Fruit fly (Drosophila melanogaster) whole organism, adult: Measurements from ENCODE around the gene Scp2.

Experiments
- CG14711 ChIP-seq: fragments of 200-800 bp; sonication (Bioruptor generic); optimal IDR thresholded peaks from 2 replicates; lab custom pipeline; 2018; ENCODE audit warnings: missing biosample characterization, mild to moderate bottlenecking, missing genetic modification characterization, moderate library complexity
- CG1620 ChIP-seq: fragments of 200-800 bp; sonication (Bioruptor generic); optimal IDR thresholded peaks from 2 replicates; lab custom pipeline; 2016; ENCODE audit warnings: missing biosample characterization, missing genetic modification characterization
- CG33017 ChIP-seq: fragments of 200-800 bp; sonication (Bioruptor generic); optimal IDR thresholded peaks from 2 replicates; lab custom pipeline; 2018; ENCODE audit warnings: missing biosample characterization, mild to moderate bottlenecking, missing genetic modification characterization, moderate library complexity
- CG5204 ChIP-seq: fragments of 200-800 bp; sonication (Bioruptor generic); optimal IDR thresholded peaks from 2 replicates; lab custom pipeline; 2016; ENCODE audit warnings: missing biosample characterization, missing genetic modification characterization
- Clk ChIP-seq: fragments of 200-800 bp; sonication (Bioruptor generic); optimal IDR thresholded peaks from 2 replicates; lab custom pipeline; 2017; ENCODE audit warnings: missing biosample characterization, missing genetic modification characterization
- Hr96 ChIP-seq: fragments of 200-800 bp; sonication (Bioruptor generic); optimal IDR thresholded peaks from 2 replicates; lab custom pipeline; 2016; ENCODE audit warnings: missing biosample characterization, missing genetic modification characterization
- cic ChIP-seq: fragments of 200-800 bp; sonication (Bioruptor generic); optimal IDR thresholded peaks from 2 replicates; lab custom pipeline; 2017; ENCODE audit warnings: missing biosample characterization, mild to moderate bottlenecking, missing genetic modification characterization, moderate library complexity
- cnc ChIP-seq, 2 experiments: fragments of >200 bp; optimal IDR thresholded peaks; 2 replicates each; lab custom pipeline; 2017
- kay ChIP-seq: fragments of 200-800 bp; sonication (Bioruptor generic); peaks from one replicate; lab custom pipeline; 2016; ENCODE audit warnings: missing biosample characterization, missing genetic modification characterization, borderline replicate concordance
- ovo ChIP-seq: fragments of 200-800 bp; sonication (Bioruptor generic); optimal IDR thresholded peaks from 2 replicates; lab custom pipeline; 2016; ENCODE audit warnings: missing biosample characterization, missing genetic modification characterization
- tj ChIP-seq: fragments of 200-800 bp; sonication (Bioruptor generic); optimal IDR thresholded peaks from 3 replicates; lab custom pipeline; 2017; ENCODE audit warnings: missing biosample characterization, mild to moderate bottlenecking, missing genetic modification characterization, moderate library complexity

DNA sequence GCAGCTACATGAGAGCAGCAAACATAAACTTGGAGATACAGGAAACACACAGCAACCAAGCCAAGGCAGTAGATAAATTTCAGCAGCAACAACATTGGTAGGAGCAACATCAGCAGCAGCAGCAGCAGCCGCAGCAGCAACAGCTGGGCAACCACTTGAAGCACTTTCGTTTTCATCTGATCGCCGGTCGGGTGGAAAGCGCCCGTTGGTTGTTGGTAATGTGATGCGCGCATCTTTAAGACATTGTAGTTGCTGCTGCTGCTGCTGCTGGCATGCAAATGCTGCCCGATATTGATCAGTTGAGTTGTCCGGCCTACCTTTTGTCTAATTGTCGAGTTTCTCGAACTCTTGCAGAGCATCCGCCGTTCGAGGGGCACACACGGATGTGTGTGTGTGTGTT is 7.9 kb upstream of the Scp2 start:
- TF ChIP-seq CG5204 (GFP tag; lab: Kevin White, UChicago): no peak
- TF ChIP-seq tj: no peak
- TF ChIP-seq CG33017 (tag; lab: Kevin White, UChicago): no peak
- no peak for TF ChIP-seq CG14711 (tag; lab: Kevin White, UChicago)
- no peak for TF ChIP-seq kay (GFP tag; lab: Kevin White, UChicago)
- TF ChIP-seq Clk (GFP tag; lab: Kevin White, UChicago): no peak
- TF ChIP-seq cnc (optimal IDR thresholded peaks at IDR 0.05; lab: Kevin White, UChicago): no peak
- no peak for TF ChIP-seq cic (GFP tag; lab: Kevin White, UChicago)
- no peak for TF ChIP-seq Hr96 (GFP tag; lab: Kevin White, UChicago)
- TF ChIP-seq ovo: no peak
- TF ChIP-seq CG1620 (GFP tag; lab: Kevin White, UChicago): no peak
